Fruit fly (Drosophila melanogaster) whole organism, embryonic: ENCODE measurements around the gene Vps4.

ENCODE experiments used
- Ada2b ChIP-seq: fragments of 200-800 bp; sonication (Bioruptor generic); IDR thresholded peaks from 2 replicates; pipeline ENCODE4 v1.3.6; 2022; ENCODE audit warnings: missing biosample characterization, missing genetic modification characterization
- BEAF-32 ChIP-seq: fragments of 200-800 bp; sonication (Bioruptor generic); optimal IDR thresholded peaks from 3 replicates; lab custom pipeline; 2017; ENCODE audit warnings: missing biosample characterization, missing genetic modification characterization, mild to moderate bottlenecking, moderate library complexity, missing genetic modification reagents
- Bgb ChIP-seq: fragments of 200-800 bp; sonication (Bioruptor generic); IDR thresholded peaks from 2 replicates; pipeline ENCODE4 v1.3.6; 2022; ENCODE audit warnings: missing biosample characterization, missing genetic modification characterization; ENCODE audit not compliant: partially characterized antibody
- CG10209 ChIP-seq: fragments of 200-800 bp; sonication (Bioruptor generic); optimal IDR thresholded peaks from 3 replicates; lab custom pipeline; 2017; ENCODE audit warnings: missing biosample characterization, mild to moderate bottlenecking, missing genetic modification characterization, missing genetic modification reagents
- CG10462 ChIP-seq: fragments of 200-800 bp; sonication (Bioruptor generic); optimal IDR thresholded peaks from 2 replicates; lab custom pipeline; 2016; ENCODE audit warnings: missing biosample characterization, missing genetic modification characterization
- CG11085 ChIP-seq: fragments of 200-800 bp; sonication (Bioruptor generic); IDR thresholded peaks from 2 replicates; pipeline ENCODE4 v1.3.6; 2022; ENCODE audit warnings: missing biosample characterization, missing genetic modification characterization
- CG12391 ChIP-seq: fragments of 200-800 bp; sonication (Bioruptor generic); optimal IDR thresholded peaks from 3 replicates; lab custom pipeline; 2018; ENCODE audit warnings: missing biosample characterization, mild to moderate bottlenecking, missing genetic modification characterization, moderate library complexity
- CG15696 ChIP-seq: fragments of 200-800 bp; sonication (Bioruptor generic); optimal IDR thresholded peaks from 2 replicates; lab custom pipeline; 2019; ENCODE audit warnings: missing biosample characterization, mild to moderate bottlenecking, missing genetic modification characterization, moderate library complexity
- CG17359 ChIP-seq: fragments of 200-800 bp; sonication (Bioruptor generic); optimal IDR thresholded peaks from 3 replicates; lab custom pipeline; 2018; ENCODE audit warnings: missing biosample characterization, mild to moderate bottlenecking, missing genetic modification characterization, moderate library complexity
- CG32532 ChIP-seq: fragments of 200-800 bp; sonication (Bioruptor generic); IDR thresholded peaks from 2 replicates; pipeline ENCODE4 v1.3.6; 2022; ENCODE audit warnings: missing biosample characterization, missing genetic modification characterization
- CG3726 ChIP-seq: fragments of 200-800 bp; sonication (Bioruptor generic); IDR thresholded peaks from 3 replicates; pipeline ENCODE4, ENCODE4 v1.3.6; 2022; ENCODE audit warnings: missing biosample characterization, missing genetic modification characterization
- CG4282 ChIP-seq: fragments of 200-800 bp; sonication (Bioruptor generic); optimal IDR thresholded peaks from 2 replicates; lab custom pipeline; 2016; ENCODE audit warnings: missing biosample characterization, missing genetic modification characterization
- CG6765 ChIP-seq: fragments of 200-800 bp; sonication (Bioruptor generic); optimal IDR thresholded peaks from 3 replicates; lab custom pipeline; 2017; ENCODE audit warnings: missing biosample characterization, mild to moderate bottlenecking, missing genetic modification characterization
- CG6854 ChIP-seq: fragments of 200-800 bp; sonication (Bioruptor generic); optimal IDR thresholded peaks from 3 replicates; lab custom pipeline; 2017; ENCODE audit warnings: missing biosample characterization, mild to moderate bottlenecking, missing genetic modification characterization
- CG7786 ChIP-seq: fragments of 200-800 bp; sonication (Bioruptor generic); optimal IDR thresholded peaks from 2 replicates; lab custom pipeline; 2016; ENCODE audit warnings: missing biosample characterization, missing genetic modification characterization
- D ChIP-seq, 2 experiments: fragments of 200-800 bp in 1 of 2; fragments of >200 bp in 1 of 2; sonication (Bioruptor generic) in 1 of 2; optimal IDR thresholded peaks; 2 replicates in 1 of 2; 3 replicates in 1 of 2; lab custom pipeline; 2017; ENCODE audit warnings: mild to moderate bottlenecking in 1 of 2, missing biosample characterization in 1 of 2, missing genetic modification characterization in 1 of 2, missing genetic modification reagents in 1 of 2
- Doc2 ChIP-seq: fragments of 200-800 bp; sonication (Bioruptor generic); IDR thresholded peaks from 2 replicates; pipeline ENCODE4 v1.3.6; 2022; ENCODE audit warnings: missing biosample characterization, missing genetic modification characterization
- E2f2 ChIP-seq: fragments of 200-800 bp; sonication (Bioruptor generic); IDR thresholded peaks from 2 replicates; pipeline ENCODE4 v1.3.6; 2022; ENCODE audit warnings: missing biosample characterization, missing genetic modification characterization
- H2.0 ChIP-seq: fragments of 200-800 bp; sonication (Bioruptor generic); IDR thresholded peaks from 2 replicates; pipeline ENCODE4 v1.3.6; 2022; ENCODE audit warnings: missing biosample characterization, missing genetic modification characterization
- Hand ChIP-seq: fragments of 200-800 bp; sonication (Bioruptor generic); optimal IDR thresholded peaks from 2 replicates; lab custom pipeline; 2017; ENCODE audit warnings: mild to moderate bottlenecking, missing biosample characterization, missing genetic modification reagents, missing genetic modification characterization
- Lhr ChIP-seq: fragments of 200-800 bp; sonication (Bioruptor generic); optimal IDR thresholded peaks from 3 replicates; lab custom pipeline; 2017; ENCODE audit warnings: mild to moderate bottlenecking, missing biosample characterization, missing genetic modification reagents, missing genetic modification characterization
- Lpt ChIP-seq: fragments of >200 bp; optimal IDR thresholded peaks from 2 replicates; lab custom pipeline; 2018; ENCODE audit warnings: missing biosample characterization, missing genetic modification characterization
- Myb ChIP-seq: fragments of 200-800 bp; sonication (Bioruptor generic); optimal IDR thresholded peaks from 2 replicates; lab custom pipeline; 2016; ENCODE audit warnings: missing biosample characterization, missing genetic modification characterization
- NfI ChIP-seq: fragments of 200-800 bp; sonication (Bioruptor generic); optimal IDR thresholded peaks from 3 replicates; lab custom pipeline; 2018; ENCODE audit warnings: missing biosample characterization, mild to moderate bottlenecking, missing genetic modification characterization, moderate library complexity
- Ravus ChIP-seq: fragments of 200-800 bp; sonication (Bioruptor generic); IDR thresholded peaks from 2 replicates; pipeline ENCODE4 v1.3.6; 2022; ENCODE audit warnings: missing biosample characterization, missing genetic modification characterization
- Sin3A ChIP-seq: fragments of >200 bp; optimal IDR thresholded peaks from 2 replicates; lab custom pipeline; 2018
- Ssrp ChIP-seq: fragments of 200-800 bp; sonication (Bioruptor generic); optimal IDR thresholded peaks from 2 replicates; lab custom pipeline; 2018; ENCODE audit warnings: missing biosample characterization, mild to moderate bottlenecking, missing genetic modification characterization, moderate library complexity
- Stat92E ChIP-seq, 3 experiments: fragments of >200 bp in 2 of 3; fragments of 200-800 bp in 1 of 3; sonication (Bioruptor generic) in 1 of 3; optimal IDR thresholded peaks; 2 replicates each; lab custom pipeline; 2017 to 2019; ENCODE audit warnings: missing biosample characterization in 3 of 3, missing genetic modification characterization in 3 of 3, mild to moderate bottlenecking in 1 of 3, moderate library complexity in 1 of 3
- Tbp ChIP-seq: fragments of >200 bp; optimal IDR thresholded peaks from 2 replicates; lab custom pipeline; 2018; ENCODE audit warnings: missing biosample characterization, missing genetic modification characterization
- caup ChIP-seq: fragments of 200-800 bp; sonication (Bioruptor generic); optimal IDR thresholded peaks from 3 replicates; lab custom pipeline; 2017; ENCODE audit warnings: missing biosample characterization, mild to moderate bottlenecking, missing genetic modification characterization, moderate library complexity; ENCODE audit not compliant: severe bottlenecking
- croc ChIP-seq: fragments of 200-800 bp; sonication (Bioruptor generic); conservative IDR thresholded peaks from 3 replicates; pipeline ENCODE4 v1.3.6; 2022; ENCODE audit warnings: missing biosample characterization, missing genetic modification characterization
- dan ChIP-seq: fragments of 200-800 bp; sonication (Bioruptor generic); IDR thresholded peaks from 2 replicates; pipeline ENCODE4 v1.3.6; 2022; ENCODE audit warnings: missing biosample characterization, missing genetic modification characterization
- dati ChIP-seq: fragments of 200-800 bp; sonication (Bioruptor generic); IDR thresholded peaks from 2 replicates; pipeline ENCODE4 v1.3.6; 2022; ENCODE audit warnings: missing biosample characterization, missing genetic modification characterization
- eve ChIP-seq, 2 experiments: fragments of >200 bp; optimal IDR thresholded peaks; 2 replicates each; lab custom pipeline; 2017; ENCODE audit warnings: missing biosample characterization in 2 of 2, missing genetic modification characterization in 2 of 2
- fd96Cb ChIP-seq: fragments of 200-800 bp; sonication (Bioruptor generic); optimal IDR thresholded peaks from 2 replicates; lab custom pipeline; 2018; ENCODE audit warnings: missing biosample characterization, mild to moderate bottlenecking, missing genetic modification characterization, moderate library complexity
- ftz-f1 ChIP-seq: fragments of 200-800 bp; sonication (Bioruptor generic); optimal IDR thresholded peaks from 2 replicates; lab custom pipeline; 2016; ENCODE audit warnings: missing biosample characterization, missing genetic modification characterization
- gem ChIP-seq: fragments of 200-800 bp; sonication (Bioruptor generic); optimal IDR thresholded peaks from 2 replicates; lab custom pipeline; 2019; ENCODE audit warnings: missing biosample characterization, mild to moderate bottlenecking, missing genetic modification characterization, moderate library complexity
- lilli ChIP-seq: fragments of 200-800 bp; sonication (Bioruptor generic); optimal IDR thresholded peaks from 3 replicates; lab custom pipeline; 2016; ENCODE audit warnings: missing biosample characterization, missing genetic modification characterization
- lmd ChIP-seq: fragments of 200-800 bp; sonication (Bioruptor generic); IDR thresholded peaks from 2 replicates; pipeline ENCODE4 v1.3.6; 2022; ENCODE audit warnings: missing biosample characterization, missing genetic modification characterization
- maf-S ChIP-seq: fragments of 200-800 bp; sonication (Bioruptor generic); optimal IDR thresholded peaks from 2 replicates; lab custom pipeline; 2016; ENCODE audit warnings: missing biosample characterization, missing genetic modification characterization
- oc ChIP-seq: fragments of 200-800 bp; sonication (Bioruptor generic); optimal IDR thresholded peaks from 2 replicates; lab custom pipeline; 2018; ENCODE audit warnings: missing biosample characterization, mild to moderate bottlenecking, missing genetic modification characterization, moderate library complexity
- onecut ChIP-seq: fragments of 200-800 bp; sonication (Bioruptor generic); IDR thresholded peaks from 2 replicates; pipeline ENCODE4 v1.3.6; 2022; ENCODE audit warnings: missing biosample characterization, missing genetic modification characterization
- psq ChIP-seq: fragments of 200-800 bp; sonication (Bioruptor generic); optimal IDR thresholded peaks from 2 replicates; lab custom pipeline; 2017; ENCODE audit warnings: missing biosample characterization, missing genetic modification characterization
- pum ChIP-seq: fragments of 200-800 bp; sonication (Bioruptor generic); optimal IDR thresholded peaks from 2 replicates; lab custom pipeline; 2016; ENCODE audit warnings: missing biosample characterization, missing genetic modification characterization
- ranshi ChIP-seq: fragments of 200-800 bp; sonication (Bioruptor generic); IDR thresholded peaks from 2 replicates; pipeline ENCODE4 v1.3.6; 2022; ENCODE audit warnings: missing biosample characterization, missing genetic modification characterization
- sens-2 ChIP-seq: fragments of 200-800 bp; sonication (Bioruptor generic); IDR thresholded peaks from 2 replicates; pipeline ENCODE4 v1.3.6; 2022; ENCODE audit warnings: missing biosample characterization, missing genetic modification characterization
- ssp ChIP-seq: fragments of 200-800 bp; sonication (Bioruptor generic); IDR thresholded peaks from 2 replicates; pipeline ENCODE4 v1.3.6; 2022; ENCODE audit warnings: missing biosample characterization, missing genetic modification characterization
- stwl ChIP-seq: fragments of 200-800 bp; sonication (Bioruptor generic); optimal IDR thresholded peaks from 3 replicates; lab custom pipeline; 2018; ENCODE audit warnings: missing biosample characterization, mild to moderate bottlenecking, missing genetic modification characterization, moderate library complexity
- ttk ChIP-seq: fragments of 200-800 bp; sonication (Bioruptor generic); IDR thresholded peaks from 2 replicates; pipeline ENCODE4 v2.1.2; 2022; ENCODE audit warnings: missing biosample characterization, missing genetic modification characterization
- tup ChIP-seq: fragments of 200-800 bp; sonication (Bioruptor generic); optimal IDR thresholded peaks from 2 replicates; lab custom pipeline; 2016; ENCODE audit warnings: missing biosample characterization, mild to moderate bottlenecking, missing genetic modification characterization, moderate library complexity
- vnd ChIP-seq: fragments of 200-800 bp; sonication (Bioruptor generic); IDR thresholded peaks from 3 replicates; pipeline ENCODE4 v1.3.6; 2022; ENCODE audit warnings: missing biosample characterization, missing genetic modification characterization; ENCODE audit not compliant: partially characterized antibody

The Vps4 gene

DNA sequence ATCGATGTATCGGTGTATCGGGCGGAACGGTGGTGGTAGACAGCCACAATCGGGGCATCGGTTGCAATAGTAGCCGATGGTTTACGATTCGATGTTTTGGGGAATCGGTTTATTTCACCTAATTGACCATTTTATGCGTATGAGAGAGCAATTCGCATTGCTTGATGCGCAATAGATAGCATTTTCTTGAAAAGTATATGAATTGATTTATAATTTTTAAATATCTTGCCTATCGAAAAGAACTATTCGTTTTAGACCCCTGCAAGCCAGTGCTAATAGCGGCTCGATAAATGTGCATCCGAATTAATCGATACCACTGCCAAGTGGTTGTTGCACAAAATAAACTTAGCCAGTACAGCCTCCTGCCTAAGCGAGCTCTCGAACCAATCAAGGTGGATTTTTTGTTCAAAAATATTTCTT, 20.3 kb upstream of the Vps4 start, which contains the start of gene mnb (continued):
- TF ChIP-seq Lhr, result peak; percentile 71
- TF ChIP-seq Ada2b, result no peak
- peak; percentile 87 for TF ChIP-seq Myb (GFP tag; lab: Kevin White, UChicago)
- TF ChIP-seq psq (GFP tag; lab: Kevin White, UChicago), result no peak
- no peak for TF ChIP-seq ttk
- no peak for TF ChIP-seq lmd (GFP tag; lab: Robert Waterston, UW)
- peak; percentile 57 for TF ChIP-seq lilli (GFP tag; lab: Kevin White, UChicago)
- no peak for TF ChIP-seq Ravus (GFP tag; lab: Robert Waterston, UW)
- TF ChIP-seq H2.0 (GFP tag; lab: Robert Waterston, UW), result no peak
- TF ChIP-seq ssp, result no peak
- no peak for TF ChIP-seq maf-S (GFP tag; lab: Kevin White, UChicago)
- TF ChIP-seq CG4282 (GFP tag; lab: Kevin White, UChicago), result no peak
- peak; percentile 12 for TF ChIP-seq CG15696
- peak; percentile 33; the same call in 1 of the 2 replicates for TF ChIP-seq CG32532 (GFP tag; lab: Robert Waterston, UW)
- peak; percentile 6 for TF ChIP-seq CG12391
- no peak for TF ChIP-seq Ssrp (tag; lab: Kevin White, UChicago)
- no peak for TF ChIP-seq CG10209 (GFP tag; lab: Kevin White, UChicago)
- no peak for TF ChIP-seq eve (GFP tag; optimal IDR thresholded peaks at IDR 0.05; lab: Kevin White, UChicago)
- TF ChIP-seq fd96Cb (tag; lab: Kevin White, UChicago), result no peak
- TF ChIP-seq vnd, result peak; percentile 100
- peak; percentile 83 for TF ChIP-seq E2f2 (GFP tag; lab: Robert Waterston, UW)
- no peak for TF ChIP-seq Doc2 (GFP tag; lab: Robert Waterston, UW)
- TF ChIP-seq NfI (GFP tag; lab: Kevin White, UChicago), result no peak
- TF ChIP-seq BEAF-32, result peak; percentile 99
- no peak for TF ChIP-seq gem (tag; lab: Kevin White, UChicago)
- TF ChIP-seq croc (GFP tag; lab: Robert Waterston, UW), result no peak
- no peak for TF ChIP-seq dati (GFP tag; lab: Robert Waterston, UW)
- no peak for TF ChIP-seq D (optimal IDR thresholded peaks at IDR 0.05; lab: Kevin White, UChicago)
- no peak for TF ChIP-seq D (GFP tag; optimal IDR thresholded peaks at IDR 0.05; lab: Kevin White, UChicago)
- peak; percentile 37 for TF ChIP-seq stwl (tag; lab: Kevin White, UChicago)
- no peak for TF ChIP-seq ranshi (GFP tag; lab: Robert Waterston, UW)
- no peak for TF ChIP-seq ftz-f1
- no peak for TF ChIP-seq oc (tag; lab: Kevin White, UChicago)
- no peak for TF ChIP-seq tup
- no peak for TF ChIP-seq Lpt (GFP tag; lab: Kevin White, UChicago)
- peak; percentile 97 for TF ChIP-seq Bgb (GFP tag; lab: Robert Waterston, UW)
- TF ChIP-seq CG3726, result no peak
- peak; percentile 97 for TF ChIP-seq Sin3A
- no peak for TF ChIP-seq Hand
- TF ChIP-seq onecut (GFP tag; lab: Robert Waterston, UW), result no peak
- no peak for TF ChIP-seq CG6854 (GFP tag; lab: Kevin White, UChicago)
- TF ChIP-seq CG6765 (GFP tag; lab: Kevin White, UChicago), result no peak
- TF ChIP-seq pum (GFP tag; lab: Kevin White, UChicago), result no peak
- no peak for TF ChIP-seq CG7786 (GFP tag; lab: Kevin White, UChicago)
- no peak for TF ChIP-seq CG10462
- TF ChIP-seq dan (GFP tag; lab: Robert Waterston, UW), result no peak
- no peak for TF ChIP-seq Tbp
- no peak for TF ChIP-seq CG17359 (tag; lab: Kevin White, UChicago)
- TF ChIP-seq CG11085 (GFP tag; lab: Robert Waterston, UW), result no peak
- peak in 1 of 3 experiments; percentile 33 for TF ChIP-seq Stat92E (GFP tag; optimal IDR thresholded peaks at IDR 0.05; lab: Kevin White, UChicago)
- TF ChIP-seq caup (GFP tag; lab: Kevin White, UChicago), result no peak
- no peak for TF ChIP-seq sens-2
